Worm (Caenorhabditis elegans): ENCODE data around the gene ceph-41.

ce11 chrIV:8086552-8086951 lies 40.5 kb upstream of the ceph-41 start, which contains the start of gene nsy-7:
- TF ChIP-seq pha-4 (tag; optimal IDR thresholded peaks at IDR 0.05) = no peak
- TF ChIP-seq lsy-2 (tag; optimal IDR thresholded peaks at IDR 0.05) = no peak
- TF ChIP-seq elt-1 (tag; optimal IDR thresholded peaks at IDR 0.05; ENCODE audit: borderline replicate concordance, insufficient read depth) = no peak
- TF ChIP-seq nhr-28 (tag; optimal IDR thresholded peaks at IDR 0.05) = no peak
- no peak for TF ChIP-seq mls-2 (tag; optimal IDR thresholded peaks at IDR 0.05)
- no peak for TF ChIP-seq M03D4.4 (tag; optimal IDR thresholded peaks at IDR 0.05)
- TF ChIP-seq ces-1 (GFP tag; optimal IDR thresholded peaks at IDR 0.05) = no peak
- TF ChIP-seq ztf-11 (tag; optimal IDR thresholded peaks at IDR 0.05) = no peak
- TF ChIP-seq hlh-1 (tag; optimal IDR thresholded peaks at IDR 0.05) = no peak

Data from whole organism, mixed stage, embryonic.